Fruit fly (Drosophila melanogaster): ENCODE data around the gene Gr64b.

- TF ChIP-seq CG8478 (optimal IDR thresholded peaks at IDR 0.05) (no peak), CTCF (optimal IDR thresholded peaks at IDR 0.05) (no peak)
Measured at dm6 chr3L:4076907-4077306, 48.5 kb downstream of the Gr64b start.
